Worm (Caenorhabditis elegans): Measurements from ENCODE around the gene sdc-3.

Gene sdc-3

ce11 chrV:15012542-15013301, 35.3 kb downstream of the sdc-3 start (continued):
- TF ChIP-seq B0035.1 (tag; optimal IDR thresholded peaks at IDR 0.05) (no peak), F57A8.1 (GFP tag; optimal IDR thresholded peaks at IDR 0.05) (no peak), repo-1 (tag; optimal IDR thresholded peaks at IDR 0.05) (no peak), snpc-3.4 (tag; optimal IDR thresholded peaks at IDR 0.05) (no peak), egl-44 (GFP tag; IDR thresholded peaks at IDR 0.05) (no peak), efl-1 (GFP tag; optimal IDR thresholded peaks at IDR 0.05) (no peak), hmg-1.2 (GFP tag; IDR thresholded peaks at IDR 0.05) (peak; percentile 46), nfya-2 (GFP tag; IDR thresholded peaks at IDR 0.05) (no peak), lir-1 (GFP tag; conservative IDR thresholded peaks at IDR 0.05) (no peak), attf-6 (GFP tag; IDR thresholded peaks at IDR 0.05) (no peak), xnd-1 (tag; optimal IDR thresholded peaks at IDR 0.05) (no peak), madf-6 (GFP tag; IDR thresholded peaks at IDR 0.05) (0 out of 2 replicates have a peak, but pooled peaks have one; percentile 34), tbp1 (GFP tag; optimal IDR thresholded peaks at IDR 0.05) (peak; percentile 88), tlf-1 (GFP tag; optimal IDR thresholded peaks at IDR 0.05) (no peak), hrde-1 (tag; optimal IDR thresholded peaks at IDR 0.05; ENCODE audit: borderline replicate concordance) (no peak), pbrm-1 (GFP tag; IDR thresholded peaks at IDR 0.05) (peak; percentile 45; the same call in 1 of the 2 replicates), K11D2.4 (GFP tag; IDR thresholded peaks at IDR 0.05) (no peak), bed-1 (GFP tag; IDR thresholded peaks at IDR 0.05) (no peak), cebp-1 (GFP tag; IDR thresholded peaks at IDR 0.05) (no peak), cebp-1 (tag; optimal IDR thresholded peaks at IDR 0.05) (peak; percentile 13), Y56A3A.18 (GFP tag; IDR thresholded peaks at IDR 0.05) (no peak), nfyb-1 (GFP tag; IDR thresholded peaks at IDR 0.05) (0 out of 2 replicates have a peak, but pooled peaks have one; percentile 62), gei-17 (GFP tag; optimal IDR thresholded peaks at IDR 0.05) (no peak), zim-3 (tag; optimal IDR thresholded peaks at IDR 0.05) (no peak), F52B5.7 (tag; optimal IDR thresholded peaks at IDR 0.05) (no peak), Y79H2A.3 (GFP tag; conservative IDR thresholded peaks at IDR 0.05) (0 out of 2 replicates have a peak, but pooled peaks have one; percentile 31), die-1 (tag; optimal IDR thresholded peaks at IDR 0.05) (no peak), dox-1 (GFP tag; IDR thresholded peaks at IDR 0.05) (0 out of 2 replicates have a peak, but pooled peaks have one; percentile 29), F37B4.10 (GFP tag; IDR thresholded peaks at IDR 0.05) (no peak), akir-1 (GFP tag; optimal IDR thresholded peaks at IDR 0.05) (no peak)

ce11 chrV:15011560-15011959, 36.4 kb downstream of the sdc-3 start, which contains the start of gene nmr-2:
Gene nmr-2 (minus strand): TSS chrV:15011660.
- TF ChIP-seq aptf-2 (GFP tag; conservative IDR thresholded peaks at IDR 0.05) (no peak), tbp1 (GFP tag; optimal IDR thresholded peaks at IDR 0.05) (no peak), zim-3 (tag; optimal IDR thresholded peaks at IDR 0.05) (no peak), nhr-80 (tag; optimal IDR thresholded peaks at IDR 0.05) (no peak), dpff-1 (tag; optimal IDR thresholded peaks at IDR 0.05) (no peak), dpl-1 (GFP tag; optimal IDR thresholded peaks at IDR 0.05) (no peak), C17E4.6 (GFP tag; IDR thresholded peaks at IDR 0.05) (no peak), atf-7 (tag; optimal IDR thresholded peaks at IDR 0.05) (no peak), ekl-4 (GFP tag; IDR thresholded peaks at IDR 0.05) (no peak), rcor-1 (GFP tag; IDR thresholded peaks at IDR 0.05) (no peak)
